2 worm cellular contexts compared by ENCODE assay signal in the genomic region with DNA sequence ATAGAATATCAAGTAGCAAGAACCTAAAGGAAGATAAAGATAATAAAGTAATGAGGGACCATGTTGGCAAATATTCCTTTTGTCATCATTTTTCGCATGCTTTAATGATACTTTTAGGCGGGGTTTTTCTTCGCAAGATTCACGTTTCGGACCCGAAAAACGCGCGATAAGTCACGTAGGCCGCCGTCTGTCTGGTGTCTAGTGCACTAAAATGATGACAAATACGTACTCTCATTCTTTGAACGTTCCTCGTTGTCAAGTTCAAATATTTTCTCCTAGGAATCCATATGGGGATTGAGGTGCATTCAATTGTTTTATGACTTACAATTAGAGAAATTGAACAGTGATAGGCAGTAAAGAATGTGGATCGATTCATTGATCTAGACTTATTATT.
TF ChIP-seq lines count a peak whose summit lies in the region.

A gene (minus strand): TSS at position 79 of the 394 bp plus-strand sequence.

TF ChIP-seq in whole organism, L1 larva, 84 proteins besides CTCF, POLR2A, EP300 and RAD21 (continued from another document):
- no peak for TF ChIP-seq unc-62 (GFP tag; optimal IDR thresholded peaks at IDR 0.05; lab: Kevin White, UChicago)
- TF ChIP-seq efl-1 (optimal IDR thresholded peaks at IDR 0.05; lab: Kevin White, UChicago) = no peak
- TF ChIP-seq efl-1 (GFP tag; optimal IDR thresholded peaks at IDR 0.05 in 1 of 2; lab: Kevin White, UChicago) = peak in 1 of 2 experiments; percentile 46
- TF ChIP-seq pax-3 (tag; optimal IDR thresholded peaks at IDR 0.05; lab: Kevin White, UChicago) = no peak
- TF ChIP-seq egl-13 (tag; optimal IDR thresholded peaks at IDR 0.05; lab: Kevin White, UChicago) = no peak
- peak; percentile 27 for TF ChIP-seq nhr-71 (tag; optimal IDR thresholded peaks at IDR 0.05; lab: Kevin White, UChicago)

TF ChIP-seq in whole organism, L4 larva, 104 proteins besides CTCF, POLR2A, EP300 and RAD21 (continued from another document):
- TF ChIP-seq php-3 (GFP tag; IDR thresholded peaks at IDR 0.05; lab: Robert Waterston, UW) = no peak
- peak; percentile 100 for TF ChIP-seq aha-1 (tag; lab: Kevin White, UChicago)
- TF ChIP-seq ces-1 (GFP tag; optimal IDR thresholded peaks at IDR 0.05; lab: Kevin White, UChicago) = no peak
- TF ChIP-seq nhr-6 (tag; optimal IDR thresholded peaks at IDR 0.05; lab: Kevin White, UChicago) = no peak
- peak; percentile 39 for TF ChIP-seq hlh-11 (tag; optimal IDR thresholded peaks at IDR 0.05; lab: Kevin White, UChicago)
- TF ChIP-seq skn-1 (tag; optimal IDR thresholded peaks at IDR 0.05; lab: Kevin White, UChicago) = no peak
- TF ChIP-seq nhr-111 (GFP tag; optimal IDR thresholded peaks at IDR 0.05; lab: Kevin White, UChicago) = no peak
- no peak for TF ChIP-seq nhr-77 (tag; optimal IDR thresholded peaks at IDR 0.05; lab: Kevin White, UChicago)
- TF ChIP-seq ZK337.2 (GFP tag; IDR thresholded peaks at IDR 0.05; lab: Robert Waterston, UW) = no peak
- TF ChIP-seq unc-130 (GFP tag; optimal IDR thresholded peaks at IDR 0.05; lab: Kevin White, UChicago) = no peak
- peak; percentile 4 for TF ChIP-seq nhr-28 (tag; optimal IDR thresholded peaks at IDR 0.05; lab: Kevin White, UChicago)
- TF ChIP-seq vab-7 (GFP tag; IDR thresholded peaks at IDR 0.05; lab: Robert Waterston, UW) = no peak
- no peak for TF ChIP-seq arid-1 (GFP tag; conservative IDR thresholded peaks at IDR 0.05; lab: Robert Waterston, UW)
- TF ChIP-seq ZK546.5 (tag; optimal IDR thresholded peaks at IDR 0.05; lab: Kevin White, UChicago) = no peak
- TF ChIP-seq cey-2 (tag; optimal IDR thresholded peaks at IDR 0.05; lab: Kevin White, UChicago; ENCODE audit: borderline replicate concordance, insufficient read depth) = no peak
- TF ChIP-seq ceh-32 (tag; optimal IDR thresholded peaks at IDR 0.05; lab: Kevin White, UChicago; ENCODE audit: poor library complexity) = no peak
- peak; percentile 80 for TF ChIP-seq dmd-6 (GFP tag; IDR thresholded peaks at IDR 0.05; lab: Robert Waterston, UW)
- TF ChIP-seq ceh-20 (GFP tag; IDR thresholded peaks at IDR 0.05; lab: Robert Waterston, UW) = no peak
- no peak for TF ChIP-seq egl-43 (GFP tag; IDR thresholded peaks at IDR 0.05; lab: Robert Waterston, UW)
